Worm (Caenorhabditis elegans): ENCODE measurements around the gene str-30.

Gene str-30

DNA sequence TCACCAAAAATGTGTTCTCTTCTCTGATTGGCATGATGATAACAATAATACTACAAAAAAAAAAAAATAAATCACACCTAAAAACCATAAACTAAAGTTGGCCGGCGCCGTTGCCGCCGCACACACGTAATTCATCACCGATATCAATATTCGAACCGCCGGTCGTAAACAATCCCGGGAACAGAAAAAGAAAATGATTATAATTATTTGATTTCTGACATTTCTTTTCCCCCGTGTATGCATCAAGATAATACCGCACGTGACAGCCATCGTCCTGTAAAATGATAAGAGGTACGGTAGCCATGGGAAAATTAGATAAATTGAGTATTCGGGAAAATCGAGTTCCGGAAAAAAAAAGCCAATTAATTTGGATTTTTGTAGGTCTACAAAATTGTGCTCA lies 27.8 kb upstream of the str-30 start (continued):
- TF ChIP-seq zag-1 (tag; optimal IDR thresholded peaks at IDR 0.05) (no peak), saeg-2 (GFP tag; IDR thresholded peaks at IDR 0.05) (no peak), nhr-10 (tag; optimal IDR thresholded peaks at IDR 0.05) (no peak), hif-1 (tag; optimal IDR thresholded peaks at IDR 0.05) (peak in 1 of 2 experiments; percentile 36), attf-4 (tag; optimal IDR thresholded peaks at IDR 0.05) (no peak), egl-27 (tag; optimal IDR thresholded peaks at IDR 0.05) (no peak), hlh-11 (tag; optimal IDR thresholded peaks at IDR 0.05) (peak; percentile 86), nhr-77 (tag; optimal IDR thresholded peaks at IDR 0.05) (peak; percentile 73), php-3 (GFP tag; IDR thresholded peaks at IDR 0.05) (peak; percentile 76), ceh-32 (tag; optimal IDR thresholded peaks at IDR 0.05; ENCODE audit: poor library complexity) (no peak), ama-1 (optimal IDR thresholded peaks at IDR 0.05) (no peak), lim-7 (GFP tag; IDR thresholded peaks at IDR 0.05) (no peak), lsy-2 (tag; optimal IDR thresholded peaks at IDR 0.05) (peak in 1 of 2 experiments; percentile 61), hlh-30 (tag; optimal IDR thresholded peaks at IDR 0.05; ENCODE audit: insufficient read depth) (peak; percentile 52), ceh-20 (GFP tag; IDR thresholded peaks at IDR 0.05) (no peak), aha-1 (tag) (peak; percentile 0)

DNA sequence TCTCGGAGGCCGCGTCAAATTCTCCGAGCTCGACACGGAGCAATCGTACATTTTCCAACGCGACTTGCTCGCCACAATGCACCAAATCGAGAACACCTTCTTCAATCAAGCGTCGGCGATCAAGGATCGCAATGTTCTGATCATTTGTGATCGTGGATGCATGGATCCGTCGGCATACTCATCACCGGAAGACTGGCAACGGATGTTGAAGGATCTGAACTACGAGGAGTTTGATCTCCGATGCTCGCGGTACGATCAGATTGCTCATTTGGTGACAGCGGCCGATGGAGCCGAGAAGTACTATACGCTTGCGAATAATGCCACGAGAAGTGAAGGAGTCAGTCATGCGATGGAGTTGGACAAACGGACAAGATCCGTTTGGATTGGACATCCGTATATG lies 26.4 kb upstream of the str-30 start:
- TF ChIP-seq duxl-1 (tag; optimal IDR thresholded peaks at IDR 0.05; ENCODE audit: poor library complexity) (no peak), Y5F2A.4 (GFP tag; optimal IDR thresholded peaks at IDR 0.05) (no peak), nhr-11 (tag; optimal IDR thresholded peaks at IDR 0.05) (no peak), spr-3 (GFP tag; optimal IDR thresholded peaks at IDR 0.05) (no peak), mdl-1 (tag; optimal IDR thresholded peaks at IDR 0.05) (no peak), aha-1 (tag) (peak; percentile 39), nhr-10 (tag; optimal IDR thresholded peaks at IDR 0.05) (no peak), unc-62 (GFP tag; optimal IDR thresholded peaks at IDR 0.05 in 1 of 2) (peak in 1 of 2 experiments; percentile 95), unc-62 (tag; optimal IDR thresholded peaks at IDR 0.05) (no peak), dve-1 (tag; optimal IDR thresholded peaks at IDR 0.05; ENCODE audit: insufficient read depth) (no peak), nhr-28 (tag; optimal IDR thresholded peaks at IDR 0.05) (no peak), mes-2 (tag; optimal IDR thresholded peaks at IDR 0.05; ENCODE audit: poor library complexity, severe bottlenecking) (no peak), unc-130 (GFP tag; optimal IDR thresholded peaks at IDR 0.05) (no peak)

DNA sequence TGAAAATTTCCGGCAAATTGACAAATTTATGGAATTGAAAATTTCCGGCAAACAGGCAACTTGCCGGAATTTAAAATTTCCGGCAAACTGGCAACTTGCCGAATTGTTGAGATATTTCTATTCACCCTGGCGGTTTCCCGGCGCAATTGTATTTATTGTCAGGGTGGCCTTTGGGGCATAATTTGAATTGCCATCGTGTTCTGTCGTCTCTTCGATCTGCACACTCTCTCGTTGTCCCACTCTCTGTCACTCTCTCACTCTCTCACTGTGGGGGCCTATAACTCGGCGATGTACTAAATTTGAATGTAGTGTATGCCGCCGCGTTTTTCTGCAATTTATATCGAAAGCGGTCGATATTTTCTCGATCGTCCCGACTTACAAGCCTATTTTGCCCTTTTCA lies 21.9 kb upstream of the str-30 start:
- TF ChIP-seq zag-1 (tag; optimal IDR thresholded peaks at IDR 0.05) (no peak), zfp-3 (GFP tag; conservative IDR thresholded peaks at IDR 0.05) (no peak), nhr-41 (GFP tag; IDR thresholded peaks at IDR 0.05) (no peak), ztf-11 (tag; optimal IDR thresholded peaks at IDR 0.05) (no peak), ceh-44 (GFP tag; IDR thresholded peaks at IDR 0.05) (no peak), dpl-1 (GFP tag; optimal IDR thresholded peaks at IDR 0.05) (no peak), aly-2 (tag; optimal IDR thresholded peaks at IDR 0.05) (no peak), hmg-1.1 (GFP tag; IDR thresholded peaks at IDR 0.05) (peak; percentile 18; the same call in 1 of the 2 replicates), F49E8.2 (tag; optimal IDR thresholded peaks at IDR 0.05; ENCODE audit: borderline replicate concordance) (no peak), mes-2 (tag; optimal IDR thresholded peaks at IDR 0.05; ENCODE audit: poor library complexity, severe bottlenecking) (peak; percentile 39), dve-1 (tag; optimal IDR thresholded peaks at IDR 0.05; ENCODE audit: insufficient read depth) (peak; percentile 9)

- TF ChIP-seq spr-1 (tag; optimal IDR thresholded peaks at IDR 0.05): peak; percentile 37
- TF ChIP-seq nhr-10 (tag; optimal IDR thresholded peaks at IDR 0.05): no peak
- no peak for TF ChIP-seq nhr-76 (tag; optimal IDR thresholded peaks at IDR 0.05)
- peak; percentile 56 for TF ChIP-seq rbr-2 (tag; optimal IDR thresholded peaks at IDR 0.05)
- TF ChIP-seq Y75B8A.6 (GFP tag; IDR thresholded peaks at IDR 0.05): no peak
- TF ChIP-seq zfp-3 (GFP tag; conservative IDR thresholded peaks at IDR 0.05): no peak
- peak; percentile 8 for TF ChIP-seq F37D6.2 (tag; optimal IDR thresholded peaks at IDR 0.05)
- TF ChIP-seq dmd-9 (GFP tag; IDR thresholded peaks at IDR 0.05): no peak
- TF ChIP-seq pqm-1 (tag; optimal IDR thresholded peaks at IDR 0.05): no peak
- peak; percentile 14 for TF ChIP-seq jun-1 (tag; optimal IDR thresholded peaks at IDR 0.05)
- no peak for TF ChIP-seq attf-4 (tag; optimal IDR thresholded peaks at IDR 0.05)
- no peak for TF ChIP-seq lir-3 (tag; optimal IDR thresholded peaks at IDR 0.05)
- TF ChIP-seq mxl-3 (GFP tag; optimal IDR thresholded peaks at IDR 0.05): peak; percentile 8
- peak; percentile 48 for TF ChIP-seq dpl-1 (GFP tag; optimal IDR thresholded peaks at IDR 0.05)
- TF ChIP-seq snpc-4 (tag; optimal IDR thresholded peaks at IDR 0.05): no peak
- TF ChIP-seq nhr-48 (tag; optimal IDR thresholded peaks at IDR 0.05): peak; percentile 49
- TF ChIP-seq nhr-237 (tag; optimal IDR thresholded peaks at IDR 0.05): no peak
- peak; percentile 76 for TF ChIP-seq hlh-30 (tag; optimal IDR thresholded peaks at IDR 0.05; ENCODE audit: insufficient read depth)
- TF ChIP-seq F49E8.2 (tag; optimal IDR thresholded peaks at IDR 0.05; ENCODE audit: borderline replicate concordance): no peak
Observed at ce11 chrV:3703888-3704287, 21.0 kb upstream of the str-30 start.
